Worm (Caenorhabditis elegans): ENCODE measurements around the gene str-232.

ce11 chrV:16061993-16062392 lies 46.4 kb upstream of the str-232 start, which contains the start of gene fbxa-100:
- TF ChIP-seq nhr-23 (tag; optimal IDR thresholded peaks at IDR 0.05), result no peak
- no peak for TF ChIP-seq ztf-11 (tag; optimal IDR thresholded peaks at IDR 0.05)
- no peak for TF ChIP-seq nhr-12 (tag; optimal IDR thresholded peaks at IDR 0.05)
- TF ChIP-seq elt-3 (tag; optimal IDR thresholded peaks at IDR 0.05), result no peak
- no peak for TF ChIP-seq pha-4 (tag; optimal IDR thresholded peaks at IDR 0.05)
- no peak for TF ChIP-seq ztf-4 (tag; optimal IDR thresholded peaks at IDR 0.05)
- no peak for TF ChIP-seq fos-1 (tag; optimal IDR thresholded peaks at IDR 0.05)
- no peak for TF ChIP-seq ama-1 (optimal IDR thresholded peaks at IDR 0.05)

Data from whole organism, L3 larva.